Worm (Caenorhabditis elegans) whole organism, early embryonic: ENCODE data around the gene zip-11.

ENCODE experiments used
- aly-1 ChIP-seq: sonication (generic microtip); optimal IDR thresholded peaks from 2 replicates; lab custom pipeline; 2016; ENCODE audit warnings: missing genetic modification characterization, missing compliant biosample characterization
- ama-1 ChIP-seq: fragments of 150-350 bp; optimal IDR thresholded peaks from 2 replicates; lab custom pipeline; 2014
- flt-1 ChIP-seq: fragments of 200-800 bp; sonication (Bioruptor generic); IDR thresholded peaks from 2 replicates; pipeline ENCODE4 v1.3.6; 2022; ENCODE audit warnings: missing genetic modification characterization, missing compliant biosample characterization
- hnd-1 ChIP-seq: sonication (generic microtip); optimal IDR thresholded peaks from 2 replicates; lab custom pipeline; 2016; ENCODE audit warnings: missing genetic modification characterization, missing compliant biosample characterization
- sea-1 ChIP-seq: fragments of 200-800 bp; sonication (Bioruptor generic); conservative IDR thresholded peaks from 2 replicates; pipeline ENCODE4 v1.3.6; 2022; ENCODE audit warnings: missing genetic modification characterization, missing compliant biosample characterization
- tbx-37 ChIP-seq: fragments of 200-800 bp; sonication (Bioruptor generic); conservative IDR thresholded peaks from 2 replicates; pipeline ENCODE4 v1.3.6; 2022; ENCODE audit warnings: missing genetic modification reagents, missing genetic modification characterization, missing compliant biosample characterization

- TF ChIP-seq ama-1 (lab: Kevin White, UChicago) (no peak), aly-1 (tag; lab: Kevin White, UChicago) (no peak), hnd-1 (tag; lab: Kevin White, UChicago) (no peak), sea-1 (no peak), tbx-37 (GFP tag; lab: Robert Waterston, UW) (no peak), flt-1 (GFP tag; lab: Robert Waterston, UW) (no peak)
Observed at ce11 chrIV:3338676-3339075, 27.6 kb downstream of the zip-11 start, which contains the start of gene hrpa-1.
